Fruit fly (Drosophila melanogaster) whole organism, prepupa: ENCODE data around the gene CG42375.

Experiments used
- Blimp-1 ChIP-seq: fragments of 200-800 bp; sonication (Bioruptor generic); optimal IDR thresholded peaks from 3 replicates; lab custom pipeline; 2017; ENCODE audit warnings: missing biosample characterization, missing genetic modification characterization, mild to moderate bottlenecking, moderate library complexity, missing genetic modification reagents
- CG10669 ChIP-seq: fragments of 200-800 bp; sonication (Bioruptor generic); optimal IDR thresholded peaks from 3 replicates; lab custom pipeline; 2018; ENCODE audit warnings: missing biosample characterization, mild to moderate bottlenecking, missing genetic modification characterization, moderate library complexity
- CG11294 ChIP-seq: fragments of 200-800 bp; sonication (Bioruptor generic); IDR thresholded peaks from 2 replicates; pipeline ENCODE4 v1.3.6; 2022; ENCODE audit warnings: missing biosample characterization, missing genetic modification characterization
- CG11762 ChIP-seq: fragments of 200-800 bp; sonication (Bioruptor generic); optimal IDR thresholded peaks from 3 replicates; lab custom pipeline; 2016; ENCODE audit warnings: missing biosample characterization, missing genetic modification characterization; ENCODE audit not compliant: insufficient read depth
- CG11902 ChIP-seq: fragments of 200-800 bp; sonication (Bioruptor generic); optimal IDR thresholded peaks from 3 replicates; lab custom pipeline; 2016; ENCODE audit warnings: missing biosample characterization, missing genetic modification characterization
- CG15336 ChIP-seq: fragments of 200-800 bp; sonication (Bioruptor generic); IDR thresholded peaks from 2 replicates; pipeline ENCODE4 v1.3.6; 2022; ENCODE audit warnings: missing biosample characterization, missing genetic modification characterization
- CG1621 ChIP-seq: fragments of 200-800 bp; sonication (Bioruptor generic); optimal IDR thresholded peaks from 3 replicates; lab custom pipeline; 2018; ENCODE audit warnings: missing biosample characterization, mild to moderate bottlenecking, missing genetic modification characterization
- CG16779 ChIP-seq: fragments of 200-800 bp; sonication (Bioruptor generic); optimal IDR thresholded peaks from 3 replicates; lab custom pipeline; 2017; ENCODE audit warnings: missing biosample characterization, mild to moderate bottlenecking, missing genetic modification characterization
- CG3032 ChIP-seq: fragments of 200-800 bp; optimal IDR thresholded peaks from 2 replicates; lab custom pipeline; 2019; ENCODE audit warnings: missing biosample characterization, mild to moderate bottlenecking, missing genetic modification characterization, moderate library complexity
- CG31627 ChIP-seq: fragments of 200-800 bp; sonication (Bioruptor generic); optimal IDR thresholded peaks from 3 replicates; lab custom pipeline; 2016; ENCODE audit warnings: missing biosample characterization, missing genetic modification characterization
- CG32006 ChIP-seq: fragments of 200-800 bp; sonication (Bioruptor generic); optimal IDR thresholded peaks from 3 replicates; lab custom pipeline; 2017; ENCODE audit warnings: missing biosample characterization, mild to moderate bottlenecking, missing genetic modification characterization
- CG34406 ChIP-seq: fragments of 200-800 bp; sonication (Bioruptor generic); optimal IDR thresholded peaks from 3 replicates; lab custom pipeline; 2016; ENCODE audit warnings: missing biosample characterization, missing genetic modification characterization
- CG3919 ChIP-seq: fragments of 200-800 bp; sonication (Bioruptor generic); optimal IDR thresholded peaks from 3 replicates; lab custom pipeline; 2016; ENCODE audit warnings: missing biosample characterization, missing genetic modification characterization
- CG4318 ChIP-seq: fragments of 200-800 bp; sonication (Bioruptor generic); optimal IDR thresholded peaks from 3 replicates; lab custom pipeline; 2017; ENCODE audit warnings: missing biosample characterization, mild to moderate bottlenecking, missing genetic modification characterization
- CG6163 ChIP-seq: fragments of 200-800 bp; sonication (Bioruptor generic); IDR thresholded peaks from 3 replicates; pipeline ENCODE4 v1.3.6; 2022; ENCODE audit warnings: missing biosample characterization, missing genetic modification characterization
- CG6276 ChIP-seq: fragments of 200-800 bp; sonication (Bioruptor generic); optimal IDR thresholded peaks from 2 replicates; lab custom pipeline; 2017; ENCODE audit warnings: missing biosample characterization, mild to moderate bottlenecking, missing genetic modification characterization
- CG6792 ChIP-seq: fragments of 200-800 bp; sonication (Bioruptor generic); optimal IDR thresholded peaks from 3 replicates; lab custom pipeline; 2016; ENCODE audit warnings: missing biosample characterization, missing genetic modification characterization
- CG6854 ChIP-seq: fragments of 200-800 bp; sonication (Bioruptor generic); optimal IDR thresholded peaks from 2 replicates; lab custom pipeline; 2017; ENCODE audit warnings: missing biosample characterization, mild to moderate bottlenecking, missing genetic modification characterization
- CG7368 ChIP-seq: fragments of 200-800 bp; sonication (Bioruptor generic); optimal IDR thresholded peaks from 3 replicates; lab custom pipeline; 2016; ENCODE audit warnings: missing biosample characterization, missing genetic modification characterization
- CG8119 ChIP-seq: fragments of 200-800 bp; sonication (Bioruptor generic); IDR thresholded peaks from 3 replicates; pipeline ENCODE4 v1.3.6; 2022; ENCODE audit warnings: missing biosample characterization, missing genetic modification characterization
- Eip75B ChIP-seq: fragments of 200-800 bp; sonication (Bioruptor generic); optimal IDR thresholded peaks from 3 replicates; lab custom pipeline; 2016; ENCODE audit warnings: missing biosample characterization, missing genetic modification characterization
- Ets96B ChIP-seq: fragments of 200-800 bp; optimal IDR thresholded peaks from 2 replicates; lab custom pipeline; 2019; ENCODE audit warnings: missing biosample characterization, mild to moderate bottlenecking, missing genetic modification characterization, moderate library complexity
- Gug ChIP-seq: fragments of 200-800 bp; sonication (Bioruptor generic); IDR thresholded peaks from 2 replicates; pipeline ENCODE4 v1.3.6; 2022; ENCODE audit warnings: missing biosample characterization, missing genetic modification characterization
- Hr38 ChIP-seq: sonication (Bioruptor generic); optimal IDR thresholded peaks from 2 replicates; lab custom pipeline; 2016; ENCODE audit warnings: missing biosample characterization, missing genetic modification characterization
- Hr39 ChIP-seq: fragments of 200-800 bp; sonication (Bioruptor generic); optimal IDR thresholded peaks from 2 replicates; lab custom pipeline; 2016; ENCODE audit warnings: missing biosample characterization, missing genetic modification characterization
- Hr4 ChIP-seq: fragments of 200-800 bp; sonication (Bioruptor generic); optimal IDR thresholded peaks from 3 replicates; lab custom pipeline; 2016; ENCODE audit warnings: missing biosample characterization, missing genetic modification characterization
- Met ChIP-seq: fragments of 200-800 bp; sonication (Bioruptor generic); optimal IDR thresholded peaks from 3 replicates; lab custom pipeline; 2016; ENCODE audit warnings: missing biosample characterization, missing genetic modification characterization
- OdsH ChIP-seq: fragments of 200-800 bp; sonication (Bioruptor generic); optimal IDR thresholded peaks from 3 replicates; lab custom pipeline; 2016; ENCODE audit warnings: missing biosample characterization, missing genetic modification characterization
- Sox102F ChIP-seq: fragments of 200-800 bp; sonication (Bioruptor generic); optimal IDR thresholded peaks from 2 replicates; lab custom pipeline; 2016; ENCODE audit warnings: missing biosample characterization, mild to moderate bottlenecking, missing genetic modification characterization
- Sox14 ChIP-seq: fragments of 200-800 bp; sonication (Bioruptor generic); optimal IDR thresholded peaks from 3 replicates; lab custom pipeline; 2016; ENCODE audit warnings: missing biosample characterization, missing genetic modification characterization
- Sox15 ChIP-seq: fragments of 200-800 bp; sonication (Bioruptor generic); optimal IDR thresholded peaks from 3 replicates; lab custom pipeline; 2016; ENCODE audit warnings: missing biosample characterization, missing genetic modification characterization
- achi ChIP-seq: fragments of 200-800 bp; sonication (Bioruptor generic); optimal IDR thresholded peaks from 3 replicates; lab custom pipeline; 2016; ENCODE audit warnings: missing biosample characterization, missing genetic modification characterization
- cyc ChIP-seq: fragments of 200-800 bp; sonication (Bioruptor generic); optimal IDR thresholded peaks from 3 replicates; lab custom pipeline; 2016; ENCODE audit warnings: missing biosample characterization, missing genetic modification characterization
- dac ChIP-seq: fragments of 200-800 bp; sonication (Bioruptor generic); optimal IDR thresholded peaks from 2 replicates; lab custom pipeline; 2017; ENCODE audit warnings: missing biosample characterization, mild to moderate bottlenecking, missing genetic modification characterization
- eg ChIP-seq: fragments of 200-800 bp; sonication (Bioruptor generic); IDR thresholded peaks from 3 replicates; pipeline ENCODE4 v1.3.6; 2022; ENCODE audit warnings: missing biosample characterization, missing genetic modification characterization
- fd59A ChIP-seq: fragments of 200-800 bp; sonication (Bioruptor generic); optimal IDR thresholded peaks from 2 replicates; lab custom pipeline; 2017; ENCODE audit warnings: missing biosample characterization, mild to moderate bottlenecking, missing genetic modification characterization, missing genetic modification reagents
- fd85E ChIP-seq: fragments of 200-800 bp; sonication (Bioruptor generic); optimal IDR thresholded peaks from 3 replicates; lab custom pipeline; 2016; ENCODE audit warnings: missing biosample characterization, missing genetic modification characterization
- fkh ChIP-seq: fragments of 200-800 bp; sonication (Bioruptor generic); optimal IDR thresholded peaks from 3 replicates; lab custom pipeline; 2017; ENCODE audit warnings: missing biosample characterization, mild to moderate bottlenecking, missing genetic modification characterization, moderate library complexity
- net ChIP-seq: fragments of 200-800 bp; sonication (Bioruptor generic); optimal IDR thresholded peaks from 3 replicates; lab custom pipeline; 2016; ENCODE audit warnings: missing biosample characterization, missing genetic modification characterization
- pdm3 ChIP-seq: fragments of 200-800 bp; sonication (Bioruptor generic); optimal IDR thresholded peaks from 3 replicates; lab custom pipeline; 2016; ENCODE audit warnings: missing biosample characterization, missing genetic modification characterization
- salr ChIP-seq, 2 experiments: fragments of 200-800 bp; sonication (Bioruptor generic); optimal IDR thresholded peaks; 3 replicates each; lab custom pipeline; 2016 to 2018; ENCODE audit warnings: missing biosample characterization in 2 of 2, missing genetic modification characterization in 2 of 2, mild to moderate bottlenecking in 1 of 2
- spab ChIP-seq: fragments of 200-800 bp; sonication (Bioruptor generic); optimal IDR thresholded peaks from 2 replicates; lab custom pipeline; 2017; ENCODE audit warnings: missing biosample characterization, mild to moderate bottlenecking, missing genetic modification characterization, missing genetic modification reagents
- ss ChIP-seq, 2 experiments: fragments of 200-800 bp; sonication (Bioruptor generic); optimal IDR thresholded peaks; 2 replicates in 1 of 2; 3 replicates in 1 of 2; lab custom pipeline; 2017 to 2018; ENCODE audit warnings: mild to moderate bottlenecking in 2 of 2, missing biosample characterization in 2 of 2, missing genetic modification characterization in 2 of 2, moderate library complexity in 1 of 2
- svp ChIP-seq: fragments of 200-800 bp; sonication (Bioruptor generic); peaks from one replicate; lab custom pipeline; 2016; ENCODE audit warnings: missing biosample characterization, missing genetic modification characterization
- topi ChIP-seq: fragments of 200-800 bp; sonication (Bioruptor generic); optimal IDR thresholded peaks from 3 replicates; lab custom pipeline; 2016; ENCODE audit warnings: missing biosample characterization, missing genetic modification characterization
- vri ChIP-seq: fragments of 200-800 bp; sonication (Bioruptor generic); optimal IDR thresholded peaks from 3 replicates; lab custom pipeline; 2016; ENCODE audit warnings: missing biosample characterization, mild to moderate bottlenecking, missing genetic modification characterization

The CG42375 gene

dm6 chr3R:13793105-13793978, 13.9 kb downstream of the CG42375 start (continued):
- TF ChIP-seq Ets96B (tag; lab: Kevin White, UChicago) (no peak), CG7368 (GFP tag; lab: Kevin White, UChicago) (no peak), Hr39 (peak; percentile 88), cyc (peak; percentile 86), fd85E (GFP tag; lab: Kevin White, UChicago) (no peak), achi (GFP tag; lab: Kevin White, UChicago) (peak; percentile 51), spab (GFP tag; lab: Kevin White, UChicago) (no peak), CG3919 (GFP tag; lab: Kevin White, UChicago) (peak; percentile 60), fkh (no peak), Hr38 (GFP tag; lab: Kevin White, UChicago) (no peak), Eip75B (GFP tag; lab: Kevin White, UChicago) (peak; percentile 57), CG16779 (tag; lab: Kevin White, UChicago) (no peak), net (GFP tag; lab: Kevin White, UChicago) (no peak), CG1621 (tag; lab: Kevin White, UChicago) (no peak), CG3032 (tag; lab: Kevin White, UChicago) (no peak), Met (GFP tag; lab: Kevin White, UChicago) (peak; percentile 94), Blimp-1 (GFP tag; lab: Kevin White, UChicago) (peak; percentile 56), CG10669 (GFP tag; lab: Kevin White, UChicago) (no peak), Sox14 (GFP tag; lab: Kevin White, UChicago) (peak; percentile 73), CG11902 (GFP tag; lab: Kevin White, UChicago) (peak; percentile 61), CG15336 (GFP tag; lab: Robert Waterston, UW) (peak; percentile 70), ss (GFP tag; optimal IDR thresholded peaks at IDR 0.05; lab: Kevin White, UChicago) (no peak), svp (peak; percentile 98)

- TF ChIP-seq fd59A (GFP tag; lab: Kevin White, UChicago) (no peak), ss (GFP tag; optimal IDR thresholded peaks at IDR 0.05; lab: Kevin White, UChicago) (no peak), CG4318 (GFP tag; lab: Kevin White, UChicago) (peak; percentile 51), svp (peak; percentile 69), Sox102F (GFP tag; lab: Kevin White, UChicago) (peak; percentile 84), CG31627 (GFP tag; lab: Kevin White, UChicago) (peak; percentile 78), CG6854 (GFP tag; lab: Kevin White, UChicago) (no peak), vri (GFP tag; lab: Kevin White, UChicago) (no peak), eg (GFP tag; lab: Robert Waterston, UW) (peak; percentile 73; the same call in 2 of the 3 replicates), CG32006 (GFP tag; lab: Kevin White, UChicago) (peak; percentile 68), Gug (no peak), CG6792 (GFP tag; lab: Kevin White, UChicago) (peak; percentile 78), Hr38 (GFP tag; lab: Kevin White, UChicago) (no peak), CG11762 (GFP tag; lab: Kevin White, UChicago) (peak; percentile 10), Hr4 (GFP tag; lab: Kevin White, UChicago) (peak; percentile 57), CG3919 (GFP tag; lab: Kevin White, UChicago) (peak; percentile 50), CG6276 (GFP tag; lab: Kevin White, UChicago) (peak; percentile 54), CG7368 (GFP tag; lab: Kevin White, UChicago) (peak; percentile 52), OdsH (GFP tag; lab: Kevin White, UChicago) (peak; percentile 80), CG34406 (GFP tag; lab: Kevin White, UChicago) (peak; percentile 83), net (GFP tag; lab: Kevin White, UChicago) (peak; percentile 55), cyc (peak; percentile 75), achi (GFP tag; lab: Kevin White, UChicago) (peak; percentile 67), CG8119 (GFP tag; lab: Robert Waterston, UW) (peak; percentile 61; the same call in 1 of the 3 replicates), Sox15 (GFP tag; lab: Kevin White, UChicago) (peak; percentile 55), dac (peak; percentile 32), CG11294 (GFP tag; lab: Robert Waterston, UW) (no peak), Met (GFP tag; lab: Kevin White, UChicago) (peak; percentile 85), topi (GFP tag; lab: Kevin White, UChicago) (peak; percentile 83), salr (GFP tag; optimal IDR thresholded peaks at IDR 0.05; lab: Kevin White, UChicago) (no peak), pdm3 (GFP tag; lab: Kevin White, UChicago) (peak; percentile 64), CG6163 (GFP tag; lab: Robert Waterston, UW) (peak; percentile 19; the same call in 2 of the 3 replicates)
These were observed 14.7 kb downstream of the CG42375 start for dm6 chr3R:13793979-13794665.
